Fruit fly (Drosophila melanogaster): ENCODE measurements around the gene Cpr30F.

Cpr30F gene

dm6 chr2L:9911783-9912182 is 21.2 kb downstream of the Cpr30F start (continued):
- TF ChIP-seq CG8119 (GFP tag; IDR thresholded peaks at IDR 0.05) = peak; percentile 28; the same call in 2 of the 3 replicates

- TF ChIP-seq fkh (GFP tag; optimal IDR thresholded peaks at IDR 0.05) = peak; percentile 12
- TF ChIP-seq Eip75B (GFP tag; optimal IDR thresholded peaks at IDR 0.05) = no peak
- TF ChIP-seq fd85E (GFP tag; optimal IDR thresholded peaks at IDR 0.05) = no peak
- TF ChIP-seq eg (GFP tag; IDR thresholded peaks at IDR 0.05) = peak; percentile 71; the same call in 2 of the 3 replicates
- TF ChIP-seq CG4318 (GFP tag; optimal IDR thresholded peaks at IDR 0.05) = no peak
- peak; percentile 46 for TF ChIP-seq Hr4 (GFP tag; optimal IDR thresholded peaks at IDR 0.05)
- peak; percentile 65 for TF ChIP-seq CG15336 (GFP tag; IDR thresholded peaks at IDR 0.05)
- TF ChIP-seq ss (GFP tag; optimal IDR thresholded peaks at IDR 0.05) = peak; percentile 20 to 29
- TF ChIP-seq Sox14 (GFP tag; optimal IDR thresholded peaks at IDR 0.05) = peak; percentile 8
- no peak for TF ChIP-seq Blimp-1 (GFP tag; optimal IDR thresholded peaks at IDR 0.05)
- TF ChIP-seq CG9139 (GFP tag; optimal IDR thresholded peaks at IDR 0.05) = peak; percentile 13
- peak; percentile 25; the same call in 1 of the 3 replicates for TF ChIP-seq CG8119 (GFP tag; IDR thresholded peaks at IDR 0.05)
- TF ChIP-seq CG16779 (tag; optimal IDR thresholded peaks at IDR 0.05) = peak; percentile 27
- TF ChIP-seq spab (GFP tag; optimal IDR thresholded peaks at IDR 0.05) = no peak
- peak; percentile 13 for TF ChIP-seq Sox102F (GFP tag; optimal IDR thresholded peaks at IDR 0.05)
- peak; percentile 37 for TF ChIP-seq net (GFP tag; optimal IDR thresholded peaks at IDR 0.05)
- TF ChIP-seq CG6808 (GFP tag; optimal IDR thresholded peaks at IDR 0.05) = peak; percentile 7
- peak; percentile 9 for TF ChIP-seq acj6 (GFP tag; optimal IDR thresholded peaks at IDR 0.05)
- TF ChIP-seq CG34406 (GFP tag; optimal IDR thresholded peaks at IDR 0.05) = peak; percentile 17
- TF ChIP-seq Met (GFP tag; optimal IDR thresholded peaks at IDR 0.05) = no peak
- peak; percentile 32 for TF ChIP-seq CG3919 (GFP tag; optimal IDR thresholded peaks at IDR 0.05)
- 0 out of 3 replicates have a peak, but pooled peaks have one; percentile 39 for TF ChIP-seq CG6163 (GFP tag; IDR thresholded peaks at IDR 0.05)
- TF ChIP-seq vri (GFP tag; optimal IDR thresholded peaks at IDR 0.05) = peak; percentile 60
- TF ChIP-seq pdm3 (GFP tag; optimal IDR thresholded peaks at IDR 0.05) = peak; percentile 6
- peak; percentile 19 for TF ChIP-seq CG6276 (GFP tag; optimal IDR thresholded peaks at IDR 0.05)
- peak; percentile 33 for TF ChIP-seq esn (GFP tag; optimal IDR thresholded peaks at IDR 0.05)
- no peak for TF ChIP-seq Hr38 (GFP tag; optimal IDR thresholded peaks at IDR 0.05)
- TF ChIP-seq Eip78C (GFP tag) = peak; percentile 72
- TF ChIP-seq OdsH (GFP tag; optimal IDR thresholded peaks at IDR 0.05) = peak; percentile 21
- TF ChIP-seq topi (GFP tag; optimal IDR thresholded peaks at IDR 0.05) = peak; percentile 7
- peak; percentile 28 for TF ChIP-seq achi (GFP tag; optimal IDR thresholded peaks at IDR 0.05)
Observed at dm6 chr2L:9908468-9908967, 24.4 kb downstream of the Cpr30F start, which contains the start of gene CG13124. CG13124 (minus strand) TSS chr2L:9908633.

- peak; percentile 76 for TF ChIP-seq Eip78C (GFP tag)
- TF ChIP-seq acj6 (GFP tag; optimal IDR thresholded peaks at IDR 0.05) = no peak
- TF ChIP-seq fkh (GFP tag; optimal IDR thresholded peaks at IDR 0.05) = peak; percentile 37
- TF ChIP-seq CG32006 (GFP tag; optimal IDR thresholded peaks at IDR 0.05) = no peak
- peak; percentile 2 for TF ChIP-seq CG10669 (GFP tag; optimal IDR thresholded peaks at IDR 0.05)
- TF ChIP-seq CG6808 (GFP tag; optimal IDR thresholded peaks at IDR 0.05) = peak; percentile 29
- TF ChIP-seq dsx (GFP tag; optimal IDR thresholded peaks at IDR 0.05; ENCODE audit: poor library complexity, severe bottlenecking) = peak; percentile 30
- no peak for TF ChIP-seq vri (GFP tag; optimal IDR thresholded peaks at IDR 0.05)
- TF ChIP-seq CG6163 (GFP tag; IDR thresholded peaks at IDR 0.05) = peak; percentile 47; the same call in 2 of the 3 replicates
- TF ChIP-seq CG1621 (tag; optimal IDR thresholded peaks at IDR 0.05) = peak; percentile 38
- TF ChIP-seq eg (GFP tag; IDR thresholded peaks at IDR 0.05) = 0 out of 3 replicates have a peak, but pooled peaks have one; percentile 24
- no peak for TF ChIP-seq Hr39 (GFP tag; optimal IDR thresholded peaks at IDR 0.05)
- TF ChIP-seq CG3919 (GFP tag; optimal IDR thresholded peaks at IDR 0.05) = peak; percentile 5
- peak in 1 of 2 experiments; percentile 22 for TF ChIP-seq salr (GFP tag; optimal IDR thresholded peaks at IDR 0.05)
- TF ChIP-seq ss (GFP tag; optimal IDR thresholded peaks at IDR 0.05) = peak; percentile 36 to 37
- TF ChIP-seq CG9139 (GFP tag; optimal IDR thresholded peaks at IDR 0.05) = no peak
- no peak for TF ChIP-seq CG10631 (GFP tag; optimal IDR thresholded peaks at IDR 0.05)
- no peak for TF ChIP-seq topi (GFP tag; optimal IDR thresholded peaks at IDR 0.05)
Observed at dm6 chr2L:9907320-9908256, 25.4 kb downstream of the Cpr30F start.

Data from whole organism, prepupa.